Worm (Caenorhabditis elegans) whole organism, mixed stage, embryonic: Measurements from ENCODE around the gene F19H6.5.

ENCODE experiments used
- M03D4.4 ChIP-seq: sonication (generic microtip); optimal IDR thresholded peaks from 2 replicates; lab custom pipeline; 2017; ENCODE audit warnings: mild to moderate bottlenecking, missing genetic modification characterization, missing compliant biosample characterization
- bed-3 ChIP-seq: fragments of 200-800 bp; sonication (Bioruptor generic); optimal IDR thresholded peaks from 3 replicates; lab custom pipeline; 2018; ENCODE audit warnings: mild to moderate bottlenecking, missing genetic modification characterization, moderate library complexity, missing compliant biosample characterization
- blmp-1 ChIP-seq: fragments of 150-350 bp; optimal IDR thresholded peaks from 2 replicates; lab custom pipeline; 2014; ENCODE audit warnings: missing biosample characterization, missing genetic modification characterization
- ceh-39 ChIP-seq: fragments of 150-350 bp; optimal IDR thresholded peaks from 2 replicates; lab custom pipeline; 2014; ENCODE audit warnings: missing biosample characterization, missing genetic modification characterization
- ceh-43 ChIP-seq: fragments of 200-800 bp; sonication (Bioruptor generic); optimal IDR thresholded peaks from 2 replicates; lab custom pipeline; 2018; ENCODE audit warnings: mild to moderate bottlenecking, missing genetic modification characterization, moderate library complexity, missing compliant biosample characterization
- ceh-83 ChIP-seq: fragments of 200-800 bp; sonication (Bioruptor generic); optimal IDR thresholded peaks from 2 replicates; lab custom pipeline; 2018; ENCODE audit warnings: mild to moderate bottlenecking, missing genetic modification characterization, missing compliant biosample characterization
- ces-1 ChIP-seq: fragments of 150-350 bp; optimal IDR thresholded peaks from 2 replicates; lab custom pipeline; 2014; ENCODE audit warnings: missing biosample characterization, missing genetic modification reagents, missing genetic modification characterization
- cnd-1 ChIP-seq: fragments of 200-800 bp; sonication (Bioruptor generic); optimal IDR thresholded peaks from 2 replicates; lab custom pipeline; 2018; ENCODE audit warnings: mild to moderate bottlenecking, missing genetic modification characterization, missing compliant biosample characterization
- drap-1 ChIP-seq: fragments of 200-800 bp; sonication (Bioruptor generic); optimal IDR thresholded peaks from 3 replicates; lab custom pipeline; 2018; ENCODE audit warnings: mild to moderate bottlenecking, missing genetic modification characterization, missing compliant biosample characterization
- elt-1 ChIP-seq: sonication (generic microtip); optimal IDR thresholded peaks from 2 replicates; lab custom pipeline; 2017; ENCODE audit warnings: missing genetic modification characterization, mild to moderate bottlenecking, missing compliant biosample characterization, antibody characterized with exemption, moderate library complexity, borderline replicate concordance; ENCODE audit not compliant: insufficient read depth
- elt-3 ChIP-seq: fragments of 150-350 bp; optimal IDR thresholded peaks from 2 replicates; lab custom pipeline; 2014; ENCODE audit warnings: missing biosample characterization, missing genetic modification characterization
- flh-1 ChIP-seq: fragments of 200-800 bp; sonication (Bioruptor generic); optimal IDR thresholded peaks from 2 replicates; lab custom pipeline; 2018; ENCODE audit warnings: mild to moderate bottlenecking, missing genetic modification characterization, moderate library complexity, missing compliant biosample characterization
- ham-2 ChIP-seq: fragments of 200-800 bp; sonication (Bioruptor generic); optimal IDR thresholded peaks from 2 replicates; lab custom pipeline; 2018; ENCODE audit warnings: mild to moderate bottlenecking, missing genetic modification characterization, missing compliant biosample characterization
- hlh-1 ChIP-seq: fragments of 150-350 bp; optimal IDR thresholded peaks from 2 replicates; lab custom pipeline; 2014; ENCODE audit warnings: missing biosample characterization, missing genetic modification reagents, missing genetic modification characterization
- lin-13 ChIP-seq: fragments of 150-350 bp; optimal IDR thresholded peaks from 2 replicates; lab custom pipeline; 2014; ENCODE audit warnings: missing biosample characterization, missing genetic modification characterization
- lin-32 ChIP-seq: fragments of 200-800 bp; sonication (Bioruptor generic); optimal IDR thresholded peaks from 2 replicates; lab custom pipeline; 2018; ENCODE audit warnings: mild to moderate bottlenecking, missing genetic modification characterization, missing compliant biosample characterization
- lsy-2 ChIP-seq: fragments of 150-350 bp; optimal IDR thresholded peaks from 2 replicates; lab custom pipeline; 2014; ENCODE audit warnings: missing biosample characterization, missing genetic modification characterization
- mab-5 ChIP-seq: fragments of 150-350 bp; optimal IDR thresholded peaks from 2 replicates; lab custom pipeline; 2014; ENCODE audit warnings: missing biosample characterization, missing genetic modification characterization
- mep-1 ChIP-seq: fragments of 150-350 bp; optimal IDR thresholded peaks from 2 replicates; lab custom pipeline; 2017; ENCODE audit warnings: missing biosample characterization, missing genetic modification reagents, missing genetic modification characterization, inconsistent platforms
- mls-2 ChIP-seq: sonication (generic microtip); optimal IDR thresholded peaks from 2 replicates; lab custom pipeline; 2016; ENCODE audit warnings: mild to moderate bottlenecking, missing genetic modification characterization, moderate library complexity, missing compliant biosample characterization
- nhr-12 ChIP-seq: fragments of 150-350 bp; optimal IDR thresholded peaks from 2 replicates; lab custom pipeline; 2014; ENCODE audit warnings: missing biosample characterization, missing genetic modification characterization
- nhr-2 ChIP-seq: fragments of 150-350 bp; optimal IDR thresholded peaks from 2 replicates; lab custom pipeline; 2014; ENCODE audit warnings: missing biosample characterization, missing genetic modification characterization
- nhr-237 ChIP-seq: fragments of 150-350 bp; optimal IDR thresholded peaks from 2 replicates; lab custom pipeline; 2014; ENCODE audit warnings: missing biosample characterization, missing genetic modification characterization
- nhr-28 ChIP-seq: fragments of 150-350 bp; optimal IDR thresholded peaks from 2 replicates; lab custom pipeline; 2014; ENCODE audit warnings: missing biosample characterization, missing genetic modification characterization
- nhr-76 ChIP-seq: sonication (generic microtip); optimal IDR thresholded peaks from 2 replicates; lab custom pipeline; 2017; ENCODE audit warnings: missing biosample characterization, missing genetic modification characterization
- sem-2 ChIP-seq: fragments of 200-800 bp; sonication (Bioruptor generic); optimal IDR thresholded peaks from 2 replicates; lab custom pipeline; 2018; ENCODE audit warnings: mild to moderate bottlenecking, missing genetic modification characterization, missing compliant biosample characterization
- snpc-4 ChIP-seq: fragments of 150-350 bp; optimal IDR thresholded peaks from 2 replicates; lab custom pipeline; 2014; ENCODE audit warnings: missing biosample characterization, missing genetic modification characterization
- sptf-1 ChIP-seq: sonication (generic microtip); optimal IDR thresholded peaks from 2 replicates; lab custom pipeline; 2017; ENCODE audit warnings: mild to moderate bottlenecking, missing genetic modification characterization, moderate library complexity, missing compliant biosample characterization
- tbx-8 ChIP-seq: fragments of 200-800 bp; sonication (Bioruptor generic); optimal IDR thresholded peaks from 2 replicates; lab custom pipeline; 2018; ENCODE audit warnings: mild to moderate bottlenecking, missing genetic modification characterization, moderate library complexity, missing compliant biosample characterization
- unc-120 ChIP-seq: sonication (generic microtip); optimal IDR thresholded peaks from 2 replicates; lab custom pipeline; 2017; ENCODE audit warnings: missing genetic modification characterization, missing compliant biosample characterization; ENCODE audit not compliant: poor library complexity, severe bottlenecking
- unc-39 ChIP-seq: fragments of 150-350 bp; optimal IDR thresholded peaks from 2 replicates; lab custom pipeline; 2014; ENCODE audit warnings: missing biosample characterization, missing genetic modification characterization
- unc-62 ChIP-seq: fragments of 150-350 bp; optimal IDR thresholded peaks from 2 replicates; lab custom pipeline; 2014; ENCODE audit warnings: missing biosample characterization, missing genetic modification reagents, missing genetic modification characterization
- ztf-11 ChIP-seq: fragments of 150-350 bp; optimal IDR thresholded peaks from 2 replicates; lab custom pipeline; 2014; ENCODE audit warnings: missing biosample characterization, missing genetic modification characterization

The F19H6.5 gene

ce11 chrX:12346729-12347128, 18.0 kb downstream of the F19H6.5 start, which contains the start of gene F42F12.11:
TSS of gene F42F12.11 (plus strand) at chrX:12347029.
- no peak for TF ChIP-seq drap-1 (GFP tag; lab: Kevin White, UChicago)
- TF ChIP-seq nhr-12, result no peak
- no peak for TF ChIP-seq flh-1 (GFP tag; lab: Kevin White, UChicago)
- TF ChIP-seq blmp-1, result no peak
- TF ChIP-seq lin-32 (GFP tag; lab: Kevin White, UChicago), result no peak
- TF ChIP-seq, all 35 proteins: peak for 0

- TF ChIP-seq snpc-4 (tag; lab: Kevin White, UChicago), result no peak
- TF ChIP-seq hlh-1 (tag; lab: Kevin White, UChicago), result no peak
- TF ChIP-seq mep-1 (tag; lab: Kevin White, UChicago), result no peak
- TF ChIP-seq M03D4.4, result no peak
- TF ChIP-seq lin-13 (tag; lab: Kevin White, UChicago), result no peak
- TF ChIP-seq lsy-2 (tag; lab: Kevin White, UChicago), result no peak
- no peak for TF ChIP-seq unc-62 (GFP tag; lab: Kevin White, UChicago)
- TF ChIP-seq ztf-11 (tag; lab: Kevin White, UChicago), result no peak
- TF ChIP-seq elt-3, result no peak
- no peak for TF ChIP-seq ces-1
- TF ChIP-seq tbx-8, result no peak
- TF ChIP-seq unc-120, result no peak
- TF ChIP-seq mab-5 (tag; lab: Kevin White, UChicago), result no peak
- no peak for TF ChIP-seq sptf-1 (tag; lab: Kevin White, UChicago)
Observed at ce11 chrX:12343279-12343678, 21.4 kb downstream of the F19H6.5 start, which contains the start of the genes nspc-9 and nspc-10. TSS of gene nspc-9 (minus strand) at chrX:12343379. TSS of gene nspc-10 (plus strand) at chrX:12343609.

DNA sequence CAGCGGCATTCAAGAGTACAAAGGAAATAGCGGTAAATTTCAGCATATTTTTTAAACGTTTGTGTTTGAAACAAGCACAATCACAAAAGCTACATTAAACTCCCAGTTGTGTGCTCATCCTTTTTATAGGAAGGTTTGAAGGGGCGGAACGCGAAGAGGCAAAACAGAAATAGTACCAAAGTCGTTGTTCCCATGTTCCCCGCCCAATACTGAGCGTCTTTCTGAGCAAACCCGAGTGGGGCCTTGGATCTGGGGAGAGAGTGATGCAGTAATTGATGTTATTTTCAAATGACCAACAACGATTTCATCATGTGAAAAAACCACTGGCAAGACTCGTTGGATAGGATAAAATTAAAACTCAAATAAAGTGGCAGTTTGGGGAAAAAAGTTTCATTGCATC, 23.4 kb downstream of the F19H6.5 start, which contains the start of gene zig-2:
TSS of gene zig-2 (minus strand) at position 101 of the 400 bp plus-strand sequence.
- no peak for TF ChIP-seq nhr-12
- TF ChIP-seq ceh-83 (GFP tag; lab: Kevin White, UChicago), result no peak
- TF ChIP-seq unc-120, result no peak
- TF ChIP-seq ham-2, result no peak
- TF ChIP-seq elt-3, result no peak
- no peak for TF ChIP-seq ceh-43 (GFP tag; lab: Kevin White, UChicago)
- no peak for TF ChIP-seq cnd-1 (tag; lab: Kevin White, UChicago)
- no peak for TF ChIP-seq tbx-8
- TF ChIP-seq, all 35 proteins: peak for 0

DNA sequence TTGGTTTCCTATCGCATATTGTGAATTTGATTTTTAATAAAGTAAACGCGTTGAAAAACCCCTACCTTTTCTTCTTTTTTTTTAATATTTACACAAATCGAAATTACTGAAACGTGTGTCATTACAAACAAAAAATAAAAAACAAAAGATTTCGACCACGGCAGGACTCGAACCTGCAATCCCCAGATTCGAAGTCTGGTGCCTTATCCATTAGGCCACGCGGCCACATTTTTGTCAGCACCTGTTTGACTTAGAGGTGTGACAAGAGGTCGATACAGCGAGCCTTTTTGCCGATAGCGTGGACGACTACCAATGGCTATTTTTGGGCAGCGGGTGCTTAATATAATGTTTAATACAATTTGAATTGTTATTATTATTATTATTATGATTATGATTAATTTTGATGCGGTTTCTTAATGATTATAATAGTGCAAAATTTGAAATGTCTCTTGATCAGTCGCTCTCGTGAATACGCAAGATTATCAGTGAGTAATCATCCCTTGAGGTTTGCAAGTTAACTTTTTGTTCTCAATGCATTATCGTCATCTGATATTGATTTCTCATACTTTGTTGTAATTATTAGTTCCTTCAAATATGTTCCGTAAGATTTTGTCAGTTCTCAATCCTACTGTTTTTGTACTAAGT, 26.7 kb downstream of the F19H6.5 start, which contains the start of gene srd-44:
TSS of gene srd-44 (plus strand) at position 595 of the 645 bp plus-strand sequence.
- TF ChIP-seq ceh-39, result no peak
- no peak for TF ChIP-seq nhr-237 (tag; lab: Kevin White, UChicago)
- no peak for TF ChIP-seq mls-2 (tag; lab: Kevin White, UChicago)
- TF ChIP-seq M03D4.4, result peak; percentile 49
- peak; percentile 72 for TF ChIP-seq ceh-83 (GFP tag; lab: Kevin White, UChicago)
- TF ChIP-seq tbx-8, result no peak
- no peak for TF ChIP-seq mep-1 (tag; lab: Kevin White, UChicago)
- TF ChIP-seq ceh-43 (GFP tag; lab: Kevin White, UChicago), result no peak
- TF ChIP-seq cnd-1 (tag; lab: Kevin White, UChicago), result peak; percentile 26
- TF ChIP-seq sem-2, result peak; percentile 58

- TF ChIP-seq lin-13 (tag; lab: Kevin White, UChicago) (no peak), ztf-11 (tag; lab: Kevin White, UChicago) (no peak), flh-1 (GFP tag; lab: Kevin White, UChicago) (no peak), bed-3 (GFP tag; lab: Kevin White, UChicago) (no peak), unc-39 (tag; lab: Kevin White, UChicago) (no peak), nhr-2 (tag; lab: Kevin White, UChicago) (no peak), ces-1 (no peak), ceh-83 (GFP tag; lab: Kevin White, UChicago) (no peak), mep-1 (tag; lab: Kevin White, UChicago) (no peak), nhr-237 (tag; lab: Kevin White, UChicago) (no peak), ceh-39 (no peak), nhr-28 (tag; lab: Kevin White, UChicago) (no peak), elt-1 (tag; lab: Kevin White, UChicago) (no peak), sem-2 (no peak), nhr-76 (no peak), sptf-1 (tag; lab: Kevin White, UChicago) (no peak)
Observed at ce11 chrX:12335808-12336207, 28.9 kb downstream of the F19H6.5 start, which contains the start of gene srd-48. TSS of gene srd-48 (plus strand) at chrX:12336108.
